Fruit fly (Drosophila melanogaster) whole organism, adult: ENCODE data around the gene aop.

ENCODE experiments used
- CG7101 ChIP-seq: fragments of 200-800 bp; sonication (Bioruptor generic); optimal IDR thresholded peaks from 2 replicates; lab custom pipeline; 2018; ENCODE audit warnings: missing biosample characterization, mild to moderate bottlenecking, missing genetic modification characterization, moderate library complexity
- Mnt ChIP-seq: fragments of 200-800 bp; sonication (Bioruptor generic); optimal IDR thresholded peaks from 2 replicates; lab custom pipeline; 2016; ENCODE audit warnings: missing biosample characterization, mild to moderate bottlenecking, missing genetic modification characterization

- TF ChIP-seq Mnt (GFP tag; lab: Kevin White, UChicago): peak; percentile 99
- TF ChIP-seq CG7101 (tag; lab: Kevin White, UChicago): peak; percentile 39
Measured at dm6 chr2L:2193357-2193780, 14.8 kb upstream of the aop start.
